Comparison of ENCODE assay signal across 4 worm cellular contexts in the genomic region with DNA sequence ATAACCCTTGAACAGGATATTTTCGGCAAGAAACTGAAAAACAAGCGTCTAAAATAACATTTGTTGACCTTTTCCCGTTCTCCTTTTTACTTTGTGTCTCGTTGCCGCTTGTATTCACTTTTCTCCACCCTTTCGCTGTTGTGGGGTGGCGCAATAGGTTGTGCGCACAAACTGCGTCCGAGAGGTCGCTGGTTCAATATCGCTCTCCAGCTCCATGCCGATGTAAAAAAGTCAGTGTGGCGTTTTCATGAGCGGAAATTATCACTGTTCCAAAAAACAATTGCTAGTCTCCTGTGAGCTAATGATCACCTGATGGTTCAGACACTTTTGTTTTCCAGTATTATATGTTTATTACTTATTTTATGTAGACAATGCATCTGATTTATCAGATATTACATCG.
A peak's percentile ranks its signal among the peaks of the same experiment; 100 is the strongest.
TF ChIP-seq lines count a peak whose summit lies in the region.

No protein-coding gene starts in this region.

TF ChIP-seq in whole organism, L2 larva, 48 proteins besides CTCF, POLR2A, EP300 and RAD21 (continued from another document):
- TF ChIP-seq sma-9 (GFP tag; optimal IDR thresholded peaks at IDR 0.05; lab: Kevin White, UChicago) (peak; percentile 83), sma-9 (tag; optimal IDR thresholded peaks at IDR 0.05; lab: Kevin White, UChicago) (no peak), egl-27 (tag; optimal IDR thresholded peaks at IDR 0.05; lab: Kevin White, UChicago) (peak; percentile 29), sma-3 (GFP tag; optimal IDR thresholded peaks at IDR 0.05; lab: Kevin White, UChicago) (peak; percentile 68), gmeb-1 (tag; optimal IDR thresholded peaks at IDR 0.05; lab: Kevin White, UChicago) (peak; percentile 80), mbf-1 (tag; optimal IDR thresholded peaks at IDR 0.05; lab: Kevin White, UChicago) (no peak), nhr-129 (tag; optimal IDR thresholded peaks at IDR 0.05; lab: Kevin White, UChicago) (peak; percentile 85)

TF ChIP-seq in whole organism, L4 larva, 104 proteins besides CTCF, POLR2A, EP300 and RAD21 (continued from another document and continues in another):
- TF ChIP-seq nhr-42 (GFP tag; IDR thresholded peaks at IDR 0.05; lab: Robert Waterston, UW) (peak; percentile 62; the same call in 1 of the 2 replicates), gei-8 (GFP tag; optimal IDR thresholded peaks at IDR 0.05; lab: Kevin White, UChicago) (peak; percentile 62), dve-1 (tag; optimal IDR thresholded peaks at IDR 0.05; lab: Kevin White, UChicago; ENCODE audit: insufficient read depth) (no peak), jun-1 (tag; optimal IDR thresholded peaks at IDR 0.05; lab: Kevin White, UChicago) (peak; percentile 21), nhr-111 (GFP tag; optimal IDR thresholded peaks at IDR 0.05; lab: Kevin White, UChicago) (peak; percentile 45), nhr-25 (tag; optimal IDR thresholded peaks at IDR 0.05; lab: Kevin White, UChicago; ENCODE audit: borderline replicate concordance, insufficient read depth) (peak; percentile 54), lin-29 (GFP tag; IDR thresholded peaks at IDR 0.05; lab: Robert Waterston, UW) (0 out of 2 replicates have a peak, but pooled peaks have one; percentile 55), mdl-1 (tag; optimal IDR thresholded peaks at IDR 0.05; lab: Kevin White, UChicago) (peak in 1 of 2 experiments; percentile 70), ama-1 (optimal IDR thresholded peaks at IDR 0.05; lab: Kevin White, UChicago) (no peak), nhr-6 (tag; optimal IDR thresholded peaks at IDR 0.05; lab: Kevin White, UChicago) (no peak), ceh-62 (tag; optimal IDR thresholded peaks at IDR 0.05; lab: Kevin White, UChicago) (no peak), aly-2 (tag; optimal IDR thresholded peaks at IDR 0.05; lab: Kevin White, UChicago) (no peak), ceh-32 (tag; optimal IDR thresholded peaks at IDR 0.05; lab: Kevin White, UChicago; ENCODE audit: poor library complexity) (peak; percentile 5), ceh-20 (GFP tag; IDR thresholded peaks at IDR 0.05; lab: Robert Waterston, UW) (no peak; the same call in 1 of the 2 replicates), Y105C5A.15 (GFP tag; IDR thresholded peaks at IDR 0.05; lab: Robert Waterston, UW) (peak; percentile 21; the same call in 1 of the 2 replicates), T20F7.1 (GFP tag; optimal IDR thresholded peaks at IDR 0.05; lab: Kevin White, UChicago) (peak; percentile 77), R02D3.7 (tag; optimal IDR thresholded peaks at IDR 0.05; lab: Kevin White, UChicago) (no peak), Y75B8A.6 (GFP tag; IDR thresholded peaks at IDR 0.05; lab: Robert Waterston, UW) (peak; percentile 88; the same call in 1 of the 2 replicates), madf-5 (GFP tag; IDR thresholded peaks at IDR 0.05; lab: Robert Waterston, UW) (peak; percentile 63 to 75; a peak in 2 of 4 replicates), set-16 (GFP tag; IDR thresholded peaks at IDR 0.05; lab: Robert Waterston, UW) (no peak), nhr-28 (tag; optimal IDR thresholded peaks at IDR 0.05; lab: Kevin White, UChicago) (peak; percentile 47), lim-7 (GFP tag; IDR thresholded peaks at IDR 0.05; lab: Robert Waterston, UW) (peak; percentile 94), sdz-12 (GFP tag; optimal IDR thresholded peaks at IDR 0.05; lab: Kevin White, UChicago) (peak; percentile 44), D1046.2 (GFP tag; IDR thresholded peaks at IDR 0.05; lab: Robert Waterston, UW) (peak; percentile 63; the same call in 1 of the 2 replicates), madf-9 (GFP tag; conservative IDR thresholded peaks at IDR 0.05; lab: Robert Waterston, UW) (peak; percentile 65; the same call in 1 of the 2 replicates), nhr-10 (tag; optimal IDR thresholded peaks at IDR 0.05; lab: Kevin White, UChicago) (no peak), unc-130 (GFP tag; optimal IDR thresholded peaks at IDR 0.05; lab: Kevin White, UChicago) (peak; percentile 56), saeg-2 (GFP tag; IDR thresholded peaks at IDR 0.05; lab: Robert Waterston, UW) (no peak), hlh-11 (tag; optimal IDR thresholded peaks at IDR 0.05; lab: Kevin White, UChicago) (peak; percentile 81), F49E8.2 (tag; optimal IDR thresholded peaks at IDR 0.05; lab: Kevin White, UChicago; ENCODE audit: borderline replicate concordance) (peak; percentile 73), unc-62 (GFP tag; optimal IDR thresholded peaks at IDR 0.05 in 1 of 2; lab: Kevin White, UChicago) (peak in 1 of 2 experiments; percentile 99), unc-62 (tag; optimal IDR thresholded peaks at IDR 0.05; lab: Kevin White, UChicago) (no peak), ceh-44 (GFP tag; IDR thresholded peaks at IDR 0.05; lab: Robert Waterston, UW) (peak; percentile 74; the same call in 1 of the 2 replicates), mep-1 (tag; optimal IDR thresholded peaks at IDR 0.05; lab: Kevin White, UChicago) (peak; percentile 76), ctbp-1 (GFP tag; IDR thresholded peaks at IDR 0.05; lab: Robert Waterston, UW) (peak; percentile 89), aha-1 (tag; lab: Kevin White, UChicago) (peak; percentile 88), daf-19 (GFP tag; conservative IDR thresholded peaks at IDR 0.05; lab: Robert Waterston, UW) (peak; percentile 78)

TF ChIP-seq in whole organism, late embryonic, 69 proteins besides CTCF, POLR2A, EP300 and RAD21 (continued from another document and continues in another):
- TF ChIP-seq unc-42 (tag; optimal IDR thresholded peaks at IDR 0.05; lab: Kevin White, UChicago) (peak; percentile 51), hlh-13 (GFP tag; optimal IDR thresholded peaks at IDR 0.05; lab: Kevin White, UChicago) (peak; percentile 88), pros-1 (tag; optimal IDR thresholded peaks at IDR 0.05; lab: Kevin White, UChicago) (peak; percentile 3), Y22D7AL.16 (tag; optimal IDR thresholded peaks at IDR 0.05; lab: Kevin White, UChicago) (peak; percentile 82), hlh-6 (tag; optimal IDR thresholded peaks at IDR 0.05; lab: Kevin White, UChicago) (peak; percentile 96), ceh-45 (GFP tag; IDR thresholded peaks at IDR 0.05; lab: Robert Waterston, UW) (peak; percentile 78), ceh-22 (tag; optimal IDR thresholded peaks at IDR 0.05; lab: Kevin White, UChicago) (peak; percentile 56), dve-1 (tag; optimal IDR thresholded peaks at IDR 0.05; lab: Kevin White, UChicago) (peak; percentile 70), ceh-9 (tag; optimal IDR thresholded peaks at IDR 0.05; lab: Kevin White, UChicago) (peak; percentile 66), K02D7.2 (tag; optimal IDR thresholded peaks at IDR 0.05; lab: Kevin White, UChicago) (peak; percentile 90), ttx-3 (tag; optimal IDR thresholded peaks at IDR 0.05; lab: Kevin White, UChicago) (peak; percentile 86), madf-2 (tag; optimal IDR thresholded peaks at IDR 0.05; lab: Kevin White, UChicago) (peak; percentile 87), odd-2 (tag; optimal IDR thresholded peaks at IDR 0.05; lab: Kevin White, UChicago) (peak; percentile 78), F13H6.1 (tag; optimal IDR thresholded peaks at IDR 0.05; lab: Kevin White, UChicago) (peak; percentile 69), pax-1 (tag; optimal IDR thresholded peaks at IDR 0.05; lab: Kevin White, UChicago) (no peak), gmeb-2 (tag; optimal IDR thresholded peaks at IDR 0.05; lab: Kevin White, UChicago) (peak; percentile 89), rnt-1 (tag; optimal IDR thresholded peaks at IDR 0.05; lab: Kevin White, UChicago) (peak; percentile 82), lin-11 (tag; optimal IDR thresholded peaks at IDR 0.05; lab: Kevin White, UChicago) (peak; percentile 86), hlh-8 (tag; optimal IDR thresholded peaks at IDR 0.05; lab: Kevin White, UChicago) (peak; percentile 73), elt-4 (tag; optimal IDR thresholded peaks at IDR 0.05; lab: Kevin White, UChicago) (no peak), C08G9.2 (tag; optimal IDR thresholded peaks at IDR 0.05; lab: Kevin White, UChicago) (peak; percentile 76), ceh-30 (tag; optimal IDR thresholded peaks at IDR 0.05; lab: Kevin White, UChicago) (no peak), sox-2 (GFP tag; IDR thresholded peaks at IDR 0.05; lab: Robert Waterston, UW) (peak; percentile 76), sox-4 (tag; optimal IDR thresholded peaks at IDR 0.05; lab: Kevin White, UChicago) (peak; percentile 89), nhr-232 (tag; optimal IDR thresholded peaks at IDR 0.05; lab: Kevin White, UChicago) (peak; percentile 88), nfya-1 (tag; optimal IDR thresholded peaks at IDR 0.05; lab: Kevin White, UChicago) (peak; percentile 70), hlh-30 (tag; optimal IDR thresholded peaks at IDR 0.05; lab: Kevin White, UChicago; ENCODE audit: insufficient read depth) (peak; percentile 4), eyg-1 (tag; optimal IDR thresholded peaks at IDR 0.05; lab: Kevin White, UChicago) (peak; percentile 87), ceh-2 (tag; optimal IDR thresholded peaks at IDR 0.05; lab: Kevin White, UChicago) (peak; percentile 86), dmd-4 (tag; optimal IDR thresholded peaks at IDR 0.05; lab: Kevin White, UChicago; ENCODE audit: borderline replicate concordance) (peak; percentile 84), pha-4 (tag; optimal IDR thresholded peaks at IDR 0.05; lab: Kevin White, UChicago) (no peak), pha-2 (tag; optimal IDR thresholded peaks at IDR 0.05; lab: Kevin White, UChicago) (peak; percentile 89), fkh-6 (tag; optimal IDR thresholded peaks at IDR 0.05; lab: Kevin White, UChicago) (peak; percentile 93), K09A11.1 (tag; optimal IDR thresholded peaks at IDR 0.05; lab: Kevin White, UChicago; ENCODE audit: insufficient read depth) (peak; percentile 72), fkh-10 (GFP tag; optimal IDR thresholded peaks at IDR 0.05; lab: Kevin White, UChicago) (peak; percentile 33), ceh-14 (tag; optimal IDR thresholded peaks at IDR 0.05; lab: Kevin White, UChicago) (peak; percentile 91), ceh-24 (tag; optimal IDR thresholded peaks at IDR 0.05; lab: Kevin White, UChicago) (peak; percentile 85), ets-4 (tag; optimal IDR thresholded peaks at IDR 0.05; lab: Kevin White, UChicago) (peak; percentile 3), ceh-48 (tag; optimal IDR thresholded peaks at IDR 0.05; lab: Kevin White, UChicago) (peak; percentile 82), npax-4 (tag; optimal IDR thresholded peaks at IDR 0.05; lab: Kevin White, UChicago) (peak; percentile 82), ztf-16 (tag; optimal IDR thresholded peaks at IDR 0.05; lab: Kevin White, UChicago) (peak; percentile 92), ceh-19 (GFP tag; optimal IDR thresholded peaks at IDR 0.05; lab: Kevin White, UChicago) (peak; percentile 95)

TF ChIP-seq in whole organism, mixed stage, embryonic, 35 proteins besides CTCF, POLR2A, EP300 and RAD21 (continued from another document):
- TF ChIP-seq ces-1 (GFP tag; optimal IDR thresholded peaks at IDR 0.05; lab: Kevin White, UChicago), result no peak
- peak; percentile 97 for TF ChIP-seq mls-2 (tag; optimal IDR thresholded peaks at IDR 0.05; lab: Kevin White, UChicago)
- TF ChIP-seq ceh-43 (GFP tag; optimal IDR thresholded peaks at IDR 0.05; lab: Kevin White, UChicago), result peak; percentile 89
- TF ChIP-seq mep-1 (tag; optimal IDR thresholded peaks at IDR 0.05; lab: Kevin White, UChicago), result no peak
- no peak for TF ChIP-seq mab-5 (tag; optimal IDR thresholded peaks at IDR 0.05; lab: Kevin White, UChicago)
- TF ChIP-seq sem-2 (GFP tag; optimal IDR thresholded peaks at IDR 0.05; lab: Kevin White, UChicago), result peak; percentile 86
- TF ChIP-seq unc-120 (tag; optimal IDR thresholded peaks at IDR 0.05; lab: Kevin White, UChicago; ENCODE audit: poor library complexity, severe bottlenecking), result peak; percentile 88
